Worm (Caenorhabditis elegans) whole organism, late embryonic: ENCODE data around the gene Y37E11AL.2.

Source experiments
- F13H6.1 ChIP-seq: sonication (generic microtip); optimal IDR thresholded peaks from 2 replicates; lab custom pipeline; 2016; ENCODE audit warnings: missing genetic modification characterization, missing compliant biosample characterization
- K09A11.1 ChIP-seq: sonication (generic microtip); optimal IDR thresholded peaks from 2 replicates; lab custom pipeline; 2017; ENCODE audit warnings: antibody characterized with exemption, mild to moderate bottlenecking, missing genetic modification characterization, missing compliant biosample characterization; ENCODE audit not compliant: insufficient read depth
- ceh-14 ChIP-seq: sonication (generic microtip); optimal IDR thresholded peaks from 2 replicates; lab custom pipeline; 2016; ENCODE audit warnings: missing genotype, missing genetic modification characterization, missing compliant biosample characterization
- ceh-18 ChIP-seq: sonication (generic microtip); optimal IDR thresholded peaks from 2 replicates; lab custom pipeline; 2016; ENCODE audit warnings: missing genetic modification characterization, missing compliant biosample characterization
- ceh-2 ChIP-seq: sonication (generic microtip); optimal IDR thresholded peaks from 2 replicates; lab custom pipeline; 2016; ENCODE audit warnings: missing genotype, missing genetic modification characterization, missing compliant biosample characterization
- ceh-24 ChIP-seq: sonication (generic microtip); optimal IDR thresholded peaks from 2 replicates; lab custom pipeline; 2016; ENCODE audit warnings: mild to moderate bottlenecking, missing genetic modification characterization, missing compliant biosample characterization
- ceh-9 ChIP-seq: sonication (generic microtip); optimal IDR thresholded peaks from 2 replicates; lab custom pipeline; 2016; ENCODE audit warnings: mild to moderate bottlenecking, missing genetic modification characterization, inconsistent platforms, missing compliant biosample characterization
- dmd-4 ChIP-seq: sonication (generic microtip); optimal IDR thresholded peaks from 2 replicates; lab custom pipeline; 2016; ENCODE audit warnings: borderline replicate concordance, missing genetic modification characterization, missing compliant biosample characterization
- dve-1 ChIP-seq: sonication (generic microtip); optimal IDR thresholded peaks from 2 replicates; lab custom pipeline; 2017; ENCODE audit warnings: antibody characterized with exemption, mild to moderate bottlenecking, missing genetic modification characterization, missing compliant biosample characterization
- elt-2 ChIP-seq: sonication (generic microtip); optimal IDR thresholded peaks from 2 replicates; lab custom pipeline; 2016; ENCODE audit warnings: missing genetic modification reagents, missing genetic modification characterization, missing compliant biosample characterization
- hlh-13 ChIP-seq: fragments of 200-800 bp; sonication (Bioruptor generic); optimal IDR thresholded peaks from 2 replicates; lab custom pipeline; 2018; ENCODE audit warnings: mild to moderate bottlenecking, missing genetic modification characterization, missing compliant biosample characterization
- hlh-30 ChIP-seq: sonication (generic microtip); optimal IDR thresholded peaks from 2 replicates; lab custom pipeline; 2017; ENCODE audit warnings: antibody characterized with exemption, missing genetic modification characterization, missing compliant biosample characterization; ENCODE audit not compliant: insufficient read depth
- hlh-6 ChIP-seq: sonication (generic microtip); optimal IDR thresholded peaks from 2 replicates; lab custom pipeline; 2016; ENCODE audit warnings: missing genotype, missing genetic modification characterization, missing compliant biosample characterization
- mec-3 ChIP-seq: sonication (generic microtip); optimal IDR thresholded peaks from 2 replicates; lab custom pipeline; 2016; ENCODE audit warnings: borderline replicate concordance, missing genetic modification characterization, missing compliant biosample characterization
- pat-9 ChIP-seq: fragments of 200-800 bp; sonication (Bioruptor generic); optimal IDR thresholded peaks from 2 replicates; lab custom pipeline; 2018; ENCODE audit warnings: mild to moderate bottlenecking, missing genetic modification characterization, moderate library complexity, missing compliant biosample characterization
- pha-4 ChIP-seq: fragments of 150-350 bp; optimal IDR thresholded peaks from 2 replicates; lab custom pipeline; 2018; ENCODE audit warnings: missing biosample characterization, missing genetic modification reagents, missing genetic modification characterization
- pqm-1 ChIP-seq: sonication (generic microtip); optimal IDR thresholded peaks from 2 replicates; lab custom pipeline; 2016; ENCODE audit warnings: missing genetic modification characterization, missing compliant biosample characterization
- ref-2 ChIP-seq: sonication (generic microtip); optimal IDR thresholded peaks from 2 replicates; lab custom pipeline; 2016; ENCODE audit warnings: missing genetic modification characterization, missing compliant biosample characterization
- rnt-1 ChIP-seq: sonication (generic microtip); optimal IDR thresholded peaks from 2 replicates; lab custom pipeline; 2016; ENCODE audit warnings: missing genetic modification characterization, missing compliant biosample characterization
- sdc-2 ChIP-seq: sonication (generic microtip); optimal IDR thresholded peaks from 2 replicates; lab custom pipeline; 2016; ENCODE audit warnings: missing genotype, missing genetic modification characterization, missing compliant biosample characterization
- sox-2 ChIP-seq: fragments of 200-800 bp; sonication (Bioruptor generic); IDR thresholded peaks from 2 replicates; pipeline ENCODE4 v1.3.6; 2022; ENCODE audit warnings: missing genetic modification reagents, missing genetic modification characterization, missing compliant biosample characterization
- syd-9 ChIP-seq: sonication (generic microtip); optimal IDR thresholded peaks from 2 replicates; lab custom pipeline; 2016; ENCODE audit warnings: mild to moderate bottlenecking, missing genetic modification characterization, moderate library complexity, missing compliant biosample characterization
- tbx-2 ChIP-seq: sonication (generic microtip); optimal IDR thresholded peaks from 2 replicates; lab custom pipeline; 2016; ENCODE audit warnings: missing genetic modification characterization, missing compliant biosample characterization
- ttx-3 ChIP-seq: sonication (generic microtip); optimal IDR thresholded peaks from 2 replicates; lab custom pipeline; 2016; ENCODE audit warnings: missing genetic modification reagents, missing genetic modification characterization, missing compliant biosample characterization
- unc-42 ChIP-seq: sonication (generic microtip); optimal IDR thresholded peaks from 2 replicates; lab custom pipeline; 2016; ENCODE audit warnings: missing genotype, missing genetic modification characterization, missing compliant biosample characterization
- unc-55 ChIP-seq: sonication (generic microtip); optimal IDR thresholded peaks from 2 replicates; lab custom pipeline; 2017; ENCODE audit warnings: missing biosample characterization, missing genetic modification reagents, missing genetic modification characterization

Y37E11AL.2 gene

DNA sequence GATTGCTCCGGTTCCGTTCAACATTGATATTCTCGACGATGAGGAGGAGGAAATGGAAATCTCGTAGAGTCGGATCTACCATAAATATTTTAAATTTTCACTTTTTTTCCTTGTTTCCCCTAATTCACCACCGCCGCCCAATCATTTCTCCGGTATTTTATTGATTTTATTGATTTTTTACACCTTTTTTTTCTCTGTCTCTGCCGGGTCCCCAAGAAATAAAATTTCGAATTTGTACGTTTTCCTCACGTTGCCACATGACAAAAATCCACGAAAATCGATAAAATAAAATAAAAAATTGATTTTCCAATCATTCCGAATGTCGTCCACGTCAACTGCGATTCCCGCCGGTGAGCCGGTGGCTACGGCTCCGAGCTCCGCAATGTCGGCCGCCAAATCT, at the start of gene Y37E11AL.2:
Gene Y37E11AL.2, plus strand, starts transcription at position 301 of the 400 bp plus-strand sequence.
- no peak for TF ChIP-seq mec-3 (tag; lab: Kevin White, UChicago)

DNA sequence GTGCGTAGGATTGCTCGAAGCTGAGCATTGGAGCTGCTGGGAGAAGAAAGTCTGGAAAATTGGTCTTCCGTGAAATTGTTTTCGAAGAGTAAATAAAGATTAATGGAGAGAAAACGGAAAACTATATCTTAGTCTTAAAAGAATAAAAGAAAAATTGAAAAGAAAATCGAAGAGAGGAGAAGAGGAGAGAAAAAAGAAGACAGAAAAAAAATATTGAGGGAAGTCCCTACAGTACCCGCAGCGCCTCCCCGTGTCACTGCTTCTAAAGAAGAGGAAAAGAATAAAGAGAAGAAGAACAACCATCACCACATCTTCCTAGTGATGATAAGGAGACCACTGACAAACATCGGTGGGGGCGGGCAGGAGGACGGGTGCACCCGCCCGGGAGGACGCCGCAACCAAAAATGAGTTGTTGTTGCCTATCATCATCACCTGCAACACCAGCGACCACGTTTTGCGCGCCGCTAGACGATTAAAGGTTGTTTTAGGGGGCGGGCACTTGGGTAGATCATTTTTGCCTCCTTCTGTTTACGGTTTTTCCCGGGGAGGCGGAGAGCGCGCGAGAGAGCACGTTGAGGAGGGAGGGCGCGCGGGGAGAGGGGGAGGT, 49.6 kb upstream of the Y37E11AL.2 start, which contains the start of gene CC8.2:
Gene CC8.2, minus strand, starts transcription at position 51 of the 607 bp plus-strand sequence.
- no peak for TF ChIP-seq ceh-9 (tag; lab: Kevin White, UChicago)
- TF ChIP-seq elt-2 (tag; lab: Kevin White, UChicago) = peak; percentile 51
- TF ChIP-seq pqm-1 (tag; lab: Kevin White, UChicago) = peak; percentile 2
- no peak for TF ChIP-seq K09A11.1
- TF ChIP-seq unc-42 (tag; lab: Kevin White, UChicago) = no peak
- TF ChIP-seq hlh-6 (tag; lab: Kevin White, UChicago) = no peak
- TF ChIP-seq hlh-13 (GFP tag; lab: Kevin White, UChicago) = no peak
- TF ChIP-seq hlh-30 (tag; lab: Kevin White, UChicago) = no peak
- TF ChIP-seq ceh-24 (tag; lab: Kevin White, UChicago) = no peak
- no peak for TF ChIP-seq ceh-14
- TF ChIP-seq ttx-3 = no peak
- TF ChIP-seq ceh-18 = peak; percentile 14

DNA sequence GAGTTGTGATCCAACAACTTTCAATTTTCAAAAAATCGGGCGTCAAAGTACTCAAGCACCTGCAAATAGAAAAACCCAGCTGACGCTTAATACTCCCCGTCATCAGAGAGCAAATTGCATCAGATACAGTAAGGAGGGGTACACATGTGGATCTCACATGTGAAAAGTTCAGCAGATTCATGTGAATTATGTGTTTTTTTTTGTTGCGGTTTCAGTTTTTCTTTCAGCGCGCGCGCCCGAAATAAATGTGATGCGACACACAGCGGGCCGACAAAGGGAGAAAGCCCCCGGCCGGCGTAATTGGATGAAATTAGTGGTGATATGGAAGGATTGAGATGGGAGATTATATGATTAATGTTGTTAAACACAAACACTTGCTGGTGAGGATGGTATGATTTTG, 46.1 kb upstream of the Y37E11AL.2 start:
- TF ChIP-seq hlh-30 (tag; lab: Kevin White, UChicago) (no peak), ref-2 (tag; lab: Kevin White, UChicago) (peak; percentile 20), ceh-2 (tag; lab: Kevin White, UChicago) (no peak)
- TF ChIP-seq, all 69 proteins: peak for 1

DNA sequence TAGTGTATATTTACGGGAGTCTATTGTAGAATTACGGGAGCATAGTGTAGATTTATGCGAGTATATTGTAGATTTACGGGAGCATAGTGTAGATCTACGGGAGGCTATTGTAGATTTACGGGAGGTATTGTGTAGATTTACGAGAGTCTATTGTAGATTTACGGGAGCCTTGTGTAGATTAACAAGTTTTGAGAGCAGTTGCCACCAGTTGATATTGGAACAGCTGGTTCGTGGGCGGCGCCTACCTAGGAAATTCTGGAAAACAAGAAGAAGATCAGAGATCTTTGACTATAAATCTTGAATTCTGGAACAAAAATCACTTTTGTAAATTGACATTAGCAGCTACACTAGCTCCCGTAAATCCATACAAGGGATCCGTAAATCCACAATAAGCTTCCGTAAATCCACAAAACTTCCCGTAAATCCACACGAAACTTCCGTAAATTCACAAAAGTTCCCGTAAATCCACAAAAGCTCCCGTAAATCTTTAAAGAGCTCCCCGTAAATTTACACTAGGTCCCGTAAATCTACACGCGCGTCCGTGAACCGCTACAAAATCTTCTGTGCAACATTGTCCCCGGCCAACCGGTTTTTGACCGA, 45.4 kb upstream of the Y37E11AL.2 start:
- TF ChIP-seq dmd-4 (no peak), pqm-1 (tag; lab: Kevin White, UChicago) (no peak), sdc-2 (no peak), dve-1 (tag; lab: Kevin White, UChicago) (peak; percentile 92)

DNA sequence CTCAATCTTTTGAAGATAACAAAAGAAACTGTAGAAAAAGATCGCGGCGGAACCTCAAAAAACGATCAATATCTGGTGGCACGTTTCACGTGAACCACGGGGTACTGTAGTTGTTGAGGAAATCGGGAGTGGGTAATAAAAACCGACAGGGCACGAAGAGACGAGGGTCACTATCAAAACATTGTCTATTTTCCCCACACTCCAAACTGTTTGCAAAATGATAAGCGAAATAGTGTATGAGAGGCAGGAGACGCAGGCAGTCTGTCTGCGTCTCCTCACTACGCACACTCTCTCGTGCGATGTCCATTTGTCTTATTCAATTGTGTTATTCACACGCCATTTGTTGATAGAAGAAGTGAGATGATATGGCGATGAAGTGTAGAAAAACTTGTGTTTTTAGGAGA, 44.9 kb upstream of the Y37E11AL.2 start:
- peak; percentile 46 for TF ChIP-seq elt-2 (tag; lab: Kevin White, UChicago)
- TF ChIP-seq F13H6.1 (tag; lab: Kevin White, UChicago) = no peak
- TF ChIP-seq unc-55 = peak; percentile 73

DNA sequence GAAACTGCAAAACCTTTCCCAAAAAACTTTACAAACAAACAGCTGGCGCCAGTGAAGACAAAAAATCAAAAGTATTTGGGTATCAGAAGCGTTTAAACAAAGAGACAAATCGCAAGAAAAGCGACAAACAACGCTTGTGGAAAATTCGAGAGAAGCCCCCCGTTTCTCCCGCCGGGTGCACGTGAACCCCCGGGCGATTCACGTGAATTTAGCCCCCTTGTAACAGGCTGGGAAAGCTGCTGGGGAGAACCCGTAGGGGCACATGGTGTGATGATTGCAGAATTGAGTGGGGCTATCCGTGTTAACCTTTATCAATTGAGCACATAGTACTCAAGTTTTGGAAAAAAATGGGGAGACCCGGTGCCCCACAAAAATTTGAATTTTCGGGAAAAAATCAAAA, 44.1 kb upstream of the Y37E11AL.2 start:
- peak; percentile 30 for TF ChIP-seq hlh-30 (tag; lab: Kevin White, UChicago)
- TF ChIP-seq ceh-14 = no peak
- TF ChIP-seq ref-2 (tag; lab: Kevin White, UChicago) = peak; percentile 35
- TF ChIP-seq ceh-18 = peak; percentile 91
- no peak for TF ChIP-seq sox-2 (GFP tag; lab: Robert Waterston, UW)
- TF ChIP-seq syd-9 (tag; lab: Kevin White, UChicago) = no peak
- TF ChIP-seq tbx-2 (tag; lab: Kevin White, UChicago) = peak; percentile 59
- peak; percentile 35 for TF ChIP-seq unc-55
- TF ChIP-seq pat-9 (tag; lab: Kevin White, UChicago) = peak; percentile 12
- TF ChIP-seq rnt-1 (tag; lab: Kevin White, UChicago) = peak; percentile 78

DNA sequence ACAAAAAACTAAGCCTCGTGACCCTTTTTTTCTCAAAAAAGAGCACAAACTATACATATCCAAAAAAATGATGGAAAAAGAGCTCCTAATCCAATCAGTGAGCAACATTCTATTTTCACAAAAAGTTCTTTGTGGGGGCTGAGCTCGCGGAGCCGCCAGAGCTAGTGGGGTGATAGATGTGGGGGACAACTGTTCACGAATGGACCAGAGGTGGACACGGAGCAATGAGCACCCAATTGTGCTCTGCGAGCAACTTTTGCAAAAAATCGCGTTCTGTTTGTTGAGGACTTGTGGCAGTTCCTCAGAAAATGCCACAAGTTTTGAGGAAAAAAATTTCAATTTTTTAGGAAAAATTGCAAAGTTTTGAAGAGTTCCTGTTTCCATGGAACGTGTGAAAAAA, 43.5 kb upstream of the Y37E11AL.2 start:
- peak; percentile 57 for TF ChIP-seq unc-55
- TF ChIP-seq pha-4 (tag; lab: Kevin White, UChicago) = no peak
